Worm (Caenorhabditis elegans): ENCODE data around the gene F46C5.4.

- TF ChIP-seq efl-1 (GFP tag; optimal IDR thresholded peaks at IDR 0.05): no peak
- TF ChIP-seq let-526 (GFP tag; IDR thresholded peaks at IDR 0.05): no peak
- TF ChIP-seq aptf-3 (GFP tag; IDR thresholded peaks at IDR 0.05): no peak
- no peak for TF ChIP-seq dpl-1 (GFP tag; optimal IDR thresholded peaks at IDR 0.05)
- TF ChIP-seq Y53G8AR.9 (GFP tag; conservative IDR thresholded peaks at IDR 0.05): no peak
- no peak for TF ChIP-seq sea-2 (GFP tag; IDR thresholded peaks at IDR 0.05)
- no peak for TF ChIP-seq Y53F4B.3 (GFP tag; IDR thresholded peaks at IDR 0.05)
- no peak for TF ChIP-seq F23B12.7 (tag; optimal IDR thresholded peaks at IDR 0.05; ENCODE audit: insufficient read depth)
- no peak for TF ChIP-seq dox-1 (GFP tag; IDR thresholded peaks at IDR 0.05)
- no peak for TF ChIP-seq athp-1 (tag; optimal IDR thresholded peaks at IDR 0.05)
- no peak for TF ChIP-seq ets-4 (GFP tag; optimal IDR thresholded peaks at IDR 0.05)
- no peak for TF ChIP-seq unc-62 (GFP tag; optimal IDR thresholded peaks at IDR 0.05)
- TF ChIP-seq snpc-4 (GFP tag; optimal IDR thresholded peaks at IDR 0.05): no peak
- TF ChIP-seq snpc-4 (tag; optimal IDR thresholded peaks at IDR 0.05): no peak
Measured at ce11 chrII:8829189-8829588, 6.7 kb upstream of the F46C5.4 start, which contains the start of gene F46C5.2.

Measured in whole organism, young adult.